Worm (Caenorhabditis elegans): Measurements from ENCODE around the gene tatn-1.

The tatn-1 gene

DNA sequence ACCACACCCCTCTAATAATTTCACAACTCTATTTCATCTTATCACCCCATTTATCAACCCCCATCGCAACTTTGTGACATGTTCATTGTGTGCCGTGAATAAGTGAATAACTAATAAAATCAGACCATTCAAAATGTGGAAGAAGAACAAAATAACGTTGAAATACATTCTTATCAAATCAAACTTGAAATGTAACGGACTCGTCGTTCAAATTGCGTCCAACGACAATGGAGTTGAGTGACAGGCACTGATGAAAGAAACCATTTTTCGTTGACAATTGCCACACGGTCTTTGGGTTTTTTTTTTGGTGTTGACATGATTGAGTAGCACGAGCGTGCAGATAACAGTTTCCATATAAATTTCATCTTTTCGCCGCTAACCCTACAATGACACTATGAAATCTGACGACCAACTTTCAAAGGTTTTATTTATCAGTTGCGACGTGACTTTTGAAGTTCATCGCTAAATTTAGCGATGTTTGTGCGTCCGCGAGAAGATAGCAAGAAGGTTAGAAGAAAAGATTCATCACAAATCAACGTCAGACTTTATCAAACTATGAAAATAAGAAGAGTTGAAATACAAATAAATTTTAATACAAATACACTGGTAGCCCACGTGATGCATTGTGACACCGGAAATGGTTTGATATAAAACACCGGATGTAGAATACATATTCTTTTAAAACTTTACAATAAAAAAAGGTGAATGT, 7.2 kb upstream of the tatn-1 start:
- TF ChIP-seq ama-1 (optimal IDR thresholded peaks at IDR 0.05) = no peak
- TF ChIP-seq ets-7 (tag; optimal IDR thresholded peaks at IDR 0.05) = no peak
- TF ChIP-seq tbx-11 (GFP tag; IDR thresholded peaks at IDR 0.05) = no peak
- no peak for TF ChIP-seq hmbx-1 (tag; optimal IDR thresholded peaks at IDR 0.05)

DNA sequence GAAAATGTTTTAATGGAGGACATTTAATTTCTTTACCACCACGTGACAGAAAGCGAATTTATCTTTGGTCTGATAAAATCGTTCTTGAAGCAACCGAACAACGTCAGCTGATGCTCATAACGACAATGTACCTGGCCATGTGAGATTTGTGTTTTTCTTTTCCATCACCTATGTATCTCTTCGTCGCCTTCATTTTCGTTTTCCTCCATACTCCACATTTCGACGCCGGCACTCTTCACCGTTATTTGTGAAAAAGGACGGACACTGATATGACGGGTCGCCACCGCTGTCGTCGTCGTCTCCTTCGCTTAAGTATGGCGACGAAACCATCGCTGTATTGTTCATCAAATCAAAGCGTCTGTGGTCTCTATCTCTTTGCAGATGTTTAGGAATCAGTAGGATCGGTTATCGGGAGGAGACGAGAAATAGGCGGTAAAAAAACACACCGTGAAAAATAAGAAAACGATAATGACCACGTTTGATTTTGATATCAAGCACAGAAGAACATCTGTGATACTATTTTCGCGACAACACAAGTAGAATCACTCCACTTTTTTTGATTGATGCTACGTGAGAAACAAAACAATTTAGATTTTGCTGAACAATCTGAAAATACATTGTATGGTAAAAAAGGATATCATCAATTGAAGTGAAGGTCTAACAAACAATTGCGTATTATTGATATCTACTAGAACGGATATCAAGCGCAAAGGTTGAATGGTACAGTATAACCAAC, 3.8 kb upstream of the tatn-1 start:
- TF ChIP-seq tbx-37 (GFP tag; conservative IDR thresholded peaks at IDR 0.05) (no peak), tra-4 (tag; optimal IDR thresholded peaks at IDR 0.05) (no peak), tbx-11 (GFP tag; IDR thresholded peaks at IDR 0.05) (no peak), scrt-1 (GFP tag; IDR thresholded peaks at IDR 0.05) (no peak), ets-7 (tag; optimal IDR thresholded peaks at IDR 0.05) (no peak), hnd-1 (tag; optimal IDR thresholded peaks at IDR 0.05) (no peak), ceh-36 (tag; optimal IDR thresholded peaks at IDR 0.05) (no peak), ama-1 (optimal IDR thresholded peaks at IDR 0.05) (no peak)

DNA sequence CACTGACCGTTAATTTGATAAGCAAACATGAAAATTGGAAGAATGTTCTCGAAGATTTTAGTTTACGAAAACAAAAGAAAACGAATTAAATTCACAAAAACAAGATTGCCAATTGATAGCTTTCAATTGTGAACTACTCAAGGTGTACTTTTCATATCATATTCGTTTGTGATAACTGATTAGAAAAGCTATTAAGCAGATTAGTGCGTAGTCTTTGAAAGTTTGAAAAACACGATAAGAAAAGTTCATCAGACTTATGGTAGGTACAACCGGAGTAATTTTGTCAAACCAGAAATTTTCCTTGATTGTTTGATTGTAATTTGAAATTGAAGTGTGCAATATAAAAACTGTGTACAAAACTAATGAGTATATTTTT, 3.3 kb upstream of the tatn-1 start:
- TF ChIP-seq ceh-13 (GFP tag; optimal IDR thresholded peaks at IDR 0.05) (no peak), pes-1 (GFP tag; IDR thresholded peaks at IDR 0.05) (no peak)

DNA sequence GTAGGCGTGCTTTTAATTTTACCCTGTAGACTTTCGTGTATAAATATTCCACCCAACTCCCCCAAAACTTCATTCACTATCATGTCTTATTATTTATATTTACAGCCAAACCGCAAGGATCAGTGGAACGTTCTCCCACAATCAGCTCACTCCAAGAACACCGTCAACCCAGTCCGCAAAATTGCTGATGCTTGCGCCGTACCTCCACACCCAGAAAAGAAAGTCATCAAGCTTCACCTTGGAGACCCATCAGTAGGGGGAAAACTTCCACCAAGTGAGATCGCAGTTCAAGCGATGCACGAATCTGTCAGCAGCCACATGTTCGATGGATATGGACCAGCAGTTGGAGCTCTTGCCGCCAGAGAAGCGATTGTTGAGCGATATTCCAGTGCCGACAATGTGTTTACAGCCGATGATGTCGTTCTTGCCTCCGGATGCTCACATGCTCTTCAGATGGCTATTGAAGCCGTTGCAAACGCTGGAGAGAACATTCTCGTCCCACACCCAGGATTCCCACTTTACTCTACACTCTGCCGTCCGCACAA, 459 bp downstream of the tatn-1 start:
- TF ChIP-seq scrt-1 (GFP tag; IDR thresholded peaks at IDR 0.05) = no peak
- no peak for TF ChIP-seq flt-1 (GFP tag; IDR thresholded peaks at IDR 0.05)
- TF ChIP-seq ceh-36 (tag; optimal IDR thresholded peaks at IDR 0.05) = no peak
- no peak for TF ChIP-seq ceh-13 (GFP tag; optimal IDR thresholded peaks at IDR 0.05)

DNA sequence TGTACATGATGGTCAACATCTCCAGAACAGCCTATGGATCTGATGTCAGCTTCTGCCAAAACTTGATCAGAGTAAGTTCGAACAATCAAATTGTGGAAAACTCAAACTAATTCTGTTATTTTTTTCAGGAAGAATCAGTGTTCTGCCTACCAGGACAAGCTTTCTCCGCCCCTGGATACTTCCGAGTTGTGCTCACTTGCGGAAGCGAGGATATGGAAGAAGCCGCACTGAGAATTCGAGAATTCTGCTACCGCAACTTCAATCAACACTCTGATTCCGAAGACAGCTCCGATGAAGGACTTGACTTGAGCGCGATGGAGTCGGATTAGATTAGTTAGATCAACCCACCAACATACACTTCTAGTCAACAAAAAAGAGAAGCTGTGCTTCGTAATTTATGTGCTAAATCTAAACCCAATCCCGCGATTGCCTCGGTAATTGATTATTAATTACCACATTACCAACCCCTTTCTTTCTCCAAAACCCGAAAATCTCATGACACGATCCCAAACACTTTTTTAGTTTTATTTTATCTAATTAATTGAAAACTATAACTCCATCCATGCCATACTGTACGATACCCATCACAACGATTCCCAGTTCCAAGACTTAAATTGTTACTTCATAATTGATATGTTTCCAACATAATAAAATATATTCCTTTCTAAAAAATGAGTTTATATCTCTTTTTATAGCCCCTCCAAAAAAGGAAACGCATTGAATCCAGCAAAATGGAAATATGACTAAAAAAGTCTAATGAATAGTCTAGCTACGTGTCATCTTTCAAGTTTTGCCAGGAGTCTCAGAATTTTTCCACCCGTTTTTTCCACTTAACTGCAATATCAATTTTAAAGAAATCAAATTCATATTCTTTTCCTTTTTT, 1.7 kb downstream of the tatn-1 start:
- TF ChIP-seq tbx-11 (GFP tag; IDR thresholded peaks at IDR 0.05) (no peak), B0310.2 (tag; optimal IDR thresholded peaks at IDR 0.05) (no peak)

DNA sequence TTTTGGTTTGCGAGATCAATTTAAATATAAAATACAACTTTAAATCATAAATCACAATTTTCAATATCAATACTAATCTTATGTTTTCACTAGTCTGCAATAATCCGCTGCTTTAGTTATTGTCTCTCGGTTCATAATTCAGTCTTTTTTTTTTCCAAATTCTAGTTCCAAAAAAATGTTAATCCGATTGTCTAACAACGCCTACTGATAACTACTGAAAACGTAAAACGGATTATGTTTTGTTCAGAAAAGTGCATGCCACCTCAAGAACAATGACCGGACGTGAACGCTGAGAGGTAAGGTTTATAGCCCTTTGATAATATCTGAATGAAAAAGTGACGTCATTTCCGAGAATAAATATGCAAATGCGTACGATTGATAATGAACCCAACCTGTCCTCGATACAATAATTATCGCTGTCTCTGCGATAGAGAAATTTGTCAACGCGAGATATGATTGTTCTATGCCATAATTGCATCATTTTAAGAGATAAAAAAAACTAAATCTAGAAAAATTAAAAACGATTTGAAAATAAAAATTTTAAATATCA, 2.5 kb downstream of the tatn-1 start, which contains the start of gene sprr-2:
sprr-2 (plus strand) TSS at position 248 of the 550 bp plus-strand sequence.
- TF ChIP-seq tra-4 (tag; optimal IDR thresholded peaks at IDR 0.05) (no peak), hmg-4 (GFP tag; optimal IDR thresholded peaks at IDR 0.05) (no peak), tbx-11 (GFP tag; IDR thresholded peaks at IDR 0.05) (no peak), tbx-37 (GFP tag; conservative IDR thresholded peaks at IDR 0.05) (no peak), ceh-13 (GFP tag; optimal IDR thresholded peaks at IDR 0.05) (no peak), hmbx-1 (tag; optimal IDR thresholded peaks at IDR 0.05) (no peak), scrt-1 (GFP tag; IDR thresholded peaks at IDR 0.05) (no peak), flt-1 (GFP tag; IDR thresholded peaks at IDR 0.05) (no peak), ets-7 (tag; optimal IDR thresholded peaks at IDR 0.05) (no peak), B0310.2 (tag; optimal IDR thresholded peaks at IDR 0.05) (no peak), hnd-1 (tag; optimal IDR thresholded peaks at IDR 0.05) (no peak)

DNA sequence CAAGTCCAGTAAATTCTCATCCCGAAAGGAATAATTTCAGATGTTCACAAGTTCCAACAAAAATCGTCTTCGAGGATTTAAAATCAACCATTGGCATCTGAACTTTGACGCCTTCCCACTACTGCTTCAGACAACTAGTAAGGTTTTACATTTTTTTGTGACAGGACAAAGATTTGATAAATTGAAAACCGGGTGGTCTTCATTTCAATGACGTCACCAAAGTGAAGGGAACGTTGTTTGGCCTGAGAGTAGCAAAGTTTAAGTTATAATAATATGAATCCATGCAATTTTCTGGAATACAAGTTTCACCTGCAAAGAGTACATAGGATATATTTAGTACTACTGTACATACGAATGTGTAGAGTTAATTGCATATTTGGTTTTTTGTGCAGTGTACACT, 3.4 kb downstream of the tatn-1 start:
- TF ChIP-seq ama-1 (optimal IDR thresholded peaks at IDR 0.05) (no peak), ets-7 (tag; optimal IDR thresholded peaks at IDR 0.05) (no peak), hnd-1 (tag; optimal IDR thresholded peaks at IDR 0.05) (no peak), ceh-13 (GFP tag; optimal IDR thresholded peaks at IDR 0.05) (no peak), tbx-37 (GFP tag; conservative IDR thresholded peaks at IDR 0.05) (no peak), pes-1 (GFP tag; IDR thresholded peaks at IDR 0.05) (no peak), tbx-11 (GFP tag; IDR thresholded peaks at IDR 0.05) (no peak), scrt-1 (GFP tag; IDR thresholded peaks at IDR 0.05) (no peak), hmbx-1 (tag; optimal IDR thresholded peaks at IDR 0.05) (no peak), F13C5.2 (tag; optimal IDR thresholded peaks at IDR 0.05) (no peak), flt-1 (GFP tag; IDR thresholded peaks at IDR 0.05) (no peak), ceh-36 (tag; optimal IDR thresholded peaks at IDR 0.05) (no peak)

DNA sequence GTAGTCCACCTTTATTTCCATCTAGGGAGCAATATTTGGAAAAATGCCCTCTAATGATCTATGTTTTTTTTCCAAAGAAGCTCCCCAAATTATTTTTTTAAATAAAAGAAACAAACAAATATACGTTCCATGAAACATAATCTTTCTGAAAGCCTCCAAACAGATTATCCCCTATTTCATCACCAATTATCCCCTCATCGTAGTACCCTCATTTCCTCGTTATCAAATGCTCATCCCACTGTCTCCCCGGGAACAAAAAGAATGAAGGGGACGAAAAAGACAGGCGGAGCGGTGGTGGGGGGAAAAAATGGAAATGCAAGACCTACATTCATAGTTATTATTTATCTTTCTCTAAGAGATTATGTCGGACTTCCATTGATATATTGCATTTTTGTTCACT, 6.6 kb downstream of the tatn-1 start:
- TF ChIP-seq aly-1 (tag; optimal IDR thresholded peaks at IDR 0.05) (no peak), ceh-13 (GFP tag; optimal IDR thresholded peaks at IDR 0.05) (no peak)
